Worm (Caenorhabditis elegans) whole organism, young adult: Measurements from ENCODE around the gene dhcr-7.
A peak's percentile ranks its signal among the peaks of the same experiment; 100 is the strongest.

ENCODE experiments used
- D2030.7 ChIP-seq: fragments of 200-800 bp; sonication (Bioruptor generic); IDR thresholded peaks from 2 replicates; pipeline ENCODE4 v1.3.6; 2022; ENCODE audit warnings: missing genetic modification reagents, missing genetic modification characterization, missing compliant biosample characterization
- ama-1 ChIP-seq, 3 experiments: fragments of 150-350 bp in 1 of 3; sonication (generic microtip) in 2 of 3; optimal IDR thresholded peaks; 2 replicates each; lab custom pipeline; 2014 to 2018; ENCODE audit warnings: missing biosample characterization in 2 of 3, missing genetic modification characterization in 2 of 3, missing genetic modification reagents in 2 of 3
- attf-3 ChIP-seq: fragments of 200-800 bp; sonication (Bioruptor generic); conservative IDR thresholded peaks from 2 replicates; pipeline ENCODE4 v1.3.6; 2022; ENCODE audit warnings: missing genetic modification reagents, missing genetic modification characterization, missing compliant biosample characterization
- hlh-12 ChIP-seq: sonication (generic microtip); optimal IDR thresholded peaks from 2 replicates; lab custom pipeline; 2016; ENCODE audit warnings: missing genetic modification characterization, missing compliant biosample characterization
- lsy-27 ChIP-seq: sonication (generic microtip); optimal IDR thresholded peaks from 2 replicates; lab custom pipeline; 2017; ENCODE audit warnings: missing genetic modification characterization, mild to moderate bottlenecking, missing compliant biosample characterization, antibody characterized with exemption, missing genotype, borderline replicate concordance; ENCODE audit not compliant: insufficient read depth
- mxl-1 ChIP-seq: sonication (generic microtip); optimal IDR thresholded peaks from 2 replicates; lab custom pipeline; 2016; ENCODE audit warnings: missing genetic modification characterization, missing compliant biosample characterization
- pha-4 ChIP-seq: fragments of 150-350 bp; sonication (generic microtip); optimal IDR thresholded peaks from 2 replicates; lab custom pipeline; 2014; ENCODE audit warnings: missing biosample characterization, missing genetic modification reagents, missing genetic modification characterization
- ztf-26 ChIP-seq: sonication (generic microtip); optimal IDR thresholded peaks from 2 replicates; lab custom pipeline; 2017; ENCODE audit warnings: missing genetic modification characterization, missing compliant biosample characterization
- ztf-6 ChIP-seq: fragments of 200-800 bp; sonication (Bioruptor generic); IDR thresholded peaks from 2 replicates; pipeline ENCODE4 v1.3.6; 2022; ENCODE audit warnings: missing genetic modification reagents, missing genetic modification characterization, missing compliant biosample characterization

- TF ChIP-seq ztf-26 (no peak), ama-1 (optimal IDR thresholded peaks at IDR 0.05; lab: Kevin White, UChicago) (no peak), ama-1 (GFP tag; optimal IDR thresholded peaks at IDR 0.05; lab: Kevin White, UChicago) (no peak), ztf-6 (no peak), hlh-12 (tag; lab: Kevin White, UChicago) (no peak), D2030.7 (GFP tag; lab: Robert Waterston, UW) (peak; percentile 73), attf-3 (GFP tag; lab: Robert Waterston, UW) (no peak), lsy-27 (tag; lab: Kevin White, UChicago) (no peak), pha-4 (tag; lab: Kevin White, UChicago) (no peak), mxl-1 (tag; lab: Kevin White, UChicago) (no peak)
Measured at ce11 chrV:20476514-20476913, 8.7 kb downstream of the dhcr-7 start.
